Fruit fly (Drosophila melanogaster) whole organism, embryonic: Measurements from ENCODE around the gene barc.

Experiments used
- Ada2b ChIP-seq: fragments of 200-800 bp; sonication (Bioruptor generic); IDR thresholded peaks from 2 replicates; pipeline ENCODE4 v1.3.6; 2022; ENCODE audit warnings: missing biosample characterization, missing genetic modification characterization
- CG10654 ChIP-seq: fragments of 200-800 bp; sonication (Bioruptor generic); optimal IDR thresholded peaks from 2 replicates; lab custom pipeline; 2016; ENCODE audit warnings: missing biosample characterization, missing genetic modification characterization
- CG10959 ChIP-seq: fragments of 200-800 bp; sonication (Bioruptor generic); IDR thresholded peaks from 2 replicates; pipeline ENCODE4 v1.3.6; 2022; ENCODE audit warnings: missing biosample characterization, missing genetic modification characterization
- CG11398 ChIP-seq: fragments of 200-800 bp; sonication (Bioruptor generic); optimal IDR thresholded peaks from 2 replicates; lab custom pipeline; 2016; ENCODE audit warnings: missing biosample characterization, missing genetic modification characterization
- CG11456 ChIP-seq: fragments of 200-800 bp; sonication (Bioruptor generic); IDR thresholded peaks from 3 replicates; pipeline ENCODE4 v1.3.6; 2022; ENCODE audit warnings: missing biosample characterization, missing genetic modification characterization
- CG11504 ChIP-seq: fragments of 200-800 bp; sonication (Bioruptor generic); optimal IDR thresholded peaks from 3 replicates; lab custom pipeline; 2019; ENCODE audit warnings: missing biosample characterization, mild to moderate bottlenecking, missing genetic modification characterization, moderate library complexity
- CG14667 ChIP-seq: fragments of 200-800 bp; sonication (Bioruptor generic); IDR thresholded peaks from 2 replicates; pipeline ENCODE4 v1.3.6; 2022; ENCODE audit warnings: missing biosample characterization, missing genetic modification characterization
- CG17385 ChIP-seq: fragments of 200-800 bp; sonication (Bioruptor generic); optimal IDR thresholded peaks from 3 replicates; lab custom pipeline; 2018; ENCODE audit warnings: missing biosample characterization, mild to moderate bottlenecking, missing genetic modification characterization
- CG17612 ChIP-seq: fragments of 200-800 bp; sonication (Bioruptor generic); IDR thresholded peaks from 2 replicates; pipeline ENCODE4 v1.3.6; 2022; ENCODE audit warnings: missing biosample characterization, missing genetic modification characterization
- CG18262 ChIP-seq: fragments of 200-800 bp; optimal IDR thresholded peaks from 3 replicates; lab custom pipeline; 2019; ENCODE audit warnings: missing biosample characterization, mild to moderate bottlenecking, missing genetic modification characterization, moderate library complexity
- CG31365 ChIP-seq: fragments of 200-800 bp; sonication (Bioruptor generic); optimal IDR thresholded peaks from 2 replicates; lab custom pipeline; 2018; ENCODE audit warnings: missing biosample characterization, mild to moderate bottlenecking, missing genetic modification characterization
- CG33557 ChIP-seq: fragments of 200-800 bp; sonication (Bioruptor generic); optimal IDR thresholded peaks from 2 replicates; lab custom pipeline; 2019; ENCODE audit warnings: missing biosample characterization, mild to moderate bottlenecking, missing genetic modification characterization, moderate library complexity
- CG4424 ChIP-seq: fragments of 200-800 bp; sonication (Bioruptor generic); optimal IDR thresholded peaks from 3 replicates; lab custom pipeline; 2016; ENCODE audit warnings: missing biosample characterization, missing genetic modification characterization
- CG6272 ChIP-seq: fragments of 200-800 bp; sonication (Bioruptor generic); IDR thresholded peaks from 2 replicates; pipeline ENCODE4 v1.3.6; 2022; ENCODE audit warnings: missing biosample characterization, missing genetic modification characterization
- CG6654 ChIP-seq: fragments of 200-800 bp; sonication (Bioruptor generic); optimal IDR thresholded peaks from 2 replicates; lab custom pipeline; 2017; ENCODE audit warnings: missing biosample characterization, mild to moderate bottlenecking, missing genetic modification characterization
- CG7987 ChIP-seq: fragments of 200-800 bp; sonication (Bioruptor generic); optimal IDR thresholded peaks from 2 replicates; lab custom pipeline; 2018; ENCODE audit warnings: missing biosample characterization, mild to moderate bottlenecking, missing genetic modification characterization, moderate library complexity
- CG8924 ChIP-seq: fragments of 200-800 bp; optimal IDR thresholded peaks from 3 replicates; lab custom pipeline; 2019; ENCODE audit warnings: missing biosample characterization, mild to moderate bottlenecking, missing genetic modification characterization, moderate library complexity
- CG9797 ChIP-seq: fragments of 200-800 bp; sonication (Bioruptor generic); optimal IDR thresholded peaks from 3 replicates; lab custom pipeline; 2018; ENCODE audit warnings: missing biosample characterization, mild to moderate bottlenecking, missing genetic modification characterization
- CoRest ChIP-seq: fragments of 200-800 bp; sonication (Bioruptor generic); optimal IDR thresholded peaks from 3 replicates; lab custom pipeline; 2018; ENCODE audit warnings: missing biosample characterization, mild to moderate bottlenecking, missing genetic modification characterization, moderate library complexity
- Dip2 ChIP-seq: fragments of 200-800 bp; sonication (Bioruptor generic); IDR thresholded peaks from 2 replicates; pipeline ENCODE4 v1.3.6; 2022; ENCODE audit warnings: missing biosample characterization, missing genetic modification characterization
- Dll ChIP-seq: fragments of 200-800 bp; sonication (Bioruptor generic); IDR thresholded peaks from 4 replicates; pipeline ENCODE4 v1.3.6; 2022; ENCODE audit warnings: missing biosample characterization, missing genetic modification characterization; ENCODE audit not compliant: partially characterized antibody
- Doc2 ChIP-seq: fragments of 200-800 bp; sonication (Bioruptor generic); IDR thresholded peaks from 2 replicates; pipeline ENCODE4 v1.3.6; 2022; ENCODE audit warnings: missing biosample characterization, missing genetic modification characterization
- HmgZ ChIP-seq: fragments of 200-800 bp; sonication (Bioruptor generic); optimal IDR thresholded peaks from 2 replicates; lab custom pipeline; 2018; ENCODE audit warnings: missing biosample characterization, mild to moderate bottlenecking, missing genetic modification characterization
- Hr3 ChIP-seq: fragments of 200-800 bp; sonication (Bioruptor generic); optimal IDR thresholded peaks from 3 replicates; lab custom pipeline; 2016; ENCODE audit warnings: missing biosample characterization, missing genetic modification characterization
- Meics ChIP-seq: fragments of 200-800 bp; sonication (Bioruptor generic); optimal IDR thresholded peaks from 2 replicates; lab custom pipeline; 2017; ENCODE audit warnings: missing biosample characterization, mild to moderate bottlenecking, missing genetic modification characterization
- Mrtf ChIP-seq: fragments of 200-800 bp; sonication (Bioruptor generic); IDR thresholded peaks from 3 replicates; pipeline ENCODE4 v1.3.6; 2022; ENCODE audit warnings: missing biosample characterization, missing genetic modification characterization
- Optix ChIP-seq: fragments of 200-800 bp; sonication (Bioruptor generic); IDR thresholded peaks from 3 replicates; pipeline ENCODE4 v1.3.6; 2022; ENCODE audit warnings: missing biosample characterization, missing genetic modification characterization
- Pdp1 ChIP-seq, 2 experiments: fragments of 200-800 bp; sonication (Bioruptor generic); optimal IDR thresholded peaks; 3 replicates each; lab custom pipeline; 2016; ENCODE audit warnings: missing biosample characterization in 2 of 2, missing genetic modification characterization in 2 of 2, mild to moderate bottlenecking in 1 of 2, moderate library complexity in 1 of 2
- Spps ChIP-seq: fragments of 200-800 bp; sonication (Bioruptor generic); optimal IDR thresholded peaks from 2 replicates; lab custom pipeline; 2018; ENCODE audit warnings: missing biosample characterization, mild to moderate bottlenecking, missing genetic modification characterization
- TFAM ChIP-seq: fragments of 200-800 bp; sonication (Bioruptor generic); optimal IDR thresholded peaks from 2 replicates; lab custom pipeline; 2017; ENCODE audit warnings: missing biosample characterization, missing genetic modification characterization, inconsistent platforms
- Xbp1 ChIP-seq: fragments of 200-800 bp; sonication (Bioruptor generic); optimal IDR thresholded peaks from 3 replicates; lab custom pipeline; 2016; ENCODE audit warnings: missing biosample characterization, mild to moderate bottlenecking, missing genetic modification characterization
- ac ChIP-seq: fragments of 200-800 bp; sonication (Bioruptor generic); optimal IDR thresholded peaks from 3 replicates; lab custom pipeline; 2017; ENCODE audit warnings: missing biosample characterization, mild to moderate bottlenecking, missing genetic modification characterization
- ase ChIP-seq: fragments of 200-800 bp; sonication (Bioruptor generic); IDR thresholded peaks from 3 replicates; pipeline ENCODE4 v1.3.6; 2022; ENCODE audit warnings: missing biosample characterization, missing genetic modification characterization
- crc ChIP-seq: fragments of 200-800 bp; sonication (Bioruptor generic); optimal IDR thresholded peaks from 2 replicates; lab custom pipeline; 2016; ENCODE audit warnings: missing biosample characterization, missing genetic modification characterization
- da ChIP-seq: fragments of 200-800 bp; sonication (Bioruptor generic); optimal IDR thresholded peaks from 2 replicates; lab custom pipeline; 2016; ENCODE audit warnings: missing biosample characterization, missing genetic modification characterization
- fu2 ChIP-seq: fragments of 200-800 bp; sonication (Bioruptor generic); optimal IDR thresholded peaks from 2 replicates; lab custom pipeline; 2016; ENCODE audit warnings: missing biosample characterization, missing genetic modification characterization
- gcm2 ChIP-seq: fragments of 200-800 bp; sonication (Bioruptor generic); optimal IDR thresholded peaks from 2 replicates; lab custom pipeline; 2016; ENCODE audit warnings: missing biosample characterization, missing genetic modification characterization
- ken ChIP-seq: fragments of 200-800 bp; sonication (Bioruptor generic); IDR thresholded peaks from 3 replicates; pipeline ENCODE4 v1.3.6; 2022; ENCODE audit warnings: missing biosample characterization, missing genetic modification characterization
- lola ChIP-seq, 3 experiments: fragments of >200 bp in 2 of 3; fragments of 200-800 bp in 1 of 3; sonication (Bioruptor generic) in 1 of 3; optimal IDR thresholded peaks; 2 replicates each; lab custom pipeline; 2017 to 2019; ENCODE audit warnings: missing biosample characterization in 3 of 3, missing genetic modification characterization in 3 of 3, mild to moderate bottlenecking in 1 of 3, moderate library complexity in 1 of 3
- maf-S ChIP-seq: fragments of 200-800 bp; sonication (Bioruptor generic); optimal IDR thresholded peaks from 2 replicates; lab custom pipeline; 2016; ENCODE audit warnings: missing biosample characterization, missing genetic modification characterization
- nerfin-2 ChIP-seq: fragments of 200-800 bp; sonication (Bioruptor generic); IDR thresholded peaks from 2 replicates; pipeline ENCODE4 v1.3.6; 2022; ENCODE audit warnings: missing biosample characterization, missing genetic modification characterization; ENCODE audit not compliant: partially characterized antibody
- nom ChIP-seq: fragments of 200-800 bp; sonication (Bioruptor generic); optimal IDR thresholded peaks from 2 replicates; lab custom pipeline; 2017; ENCODE audit warnings: missing biosample characterization, missing genetic modification characterization, mild to moderate bottlenecking, moderate library complexity, missing genetic modification reagents
- org-1 ChIP-seq: fragments of 200-800 bp; sonication (Bioruptor generic); optimal IDR thresholded peaks from 2 replicates; lab custom pipeline; 2017; ENCODE audit warnings: missing biosample characterization, missing genetic modification characterization
- pum ChIP-seq: fragments of 200-800 bp; sonication (Bioruptor generic); optimal IDR thresholded peaks from 2 replicates; lab custom pipeline; 2016; ENCODE audit warnings: missing biosample characterization, missing genetic modification characterization
- repo ChIP-seq: fragments of 200-800 bp; sonication (Bioruptor generic); optimal IDR thresholded peaks from 2 replicates; lab custom pipeline; 2016; ENCODE audit warnings: missing biosample characterization, missing genetic modification characterization
- rib ChIP-seq: fragments of 200-800 bp; sonication (Bioruptor generic); IDR thresholded peaks from 2 replicates; pipeline ENCODE4 v1.3.6; 2022; ENCODE audit warnings: missing biosample characterization, missing genetic modification characterization
- sens ChIP-seq: fragments of 200-800 bp; sonication (Bioruptor generic); peaks from one replicate; lab custom pipeline; 2016; ENCODE audit warnings: missing biosample characterization, missing genetic modification characterization
- sim ChIP-seq: fragments of 200-800 bp; sonication (Bioruptor generic); IDR thresholded peaks from 2 replicates; pipeline ENCODE4 v1.3.6; 2022; ENCODE audit warnings: missing biosample characterization, missing genetic modification characterization
- slp2 ChIP-seq: fragments of 200-800 bp; sonication (Bioruptor generic); optimal IDR thresholded peaks from 2 replicates; lab custom pipeline; 2016; ENCODE audit warnings: missing biosample characterization, missing genetic modification characterization
- sob ChIP-seq: fragments of 200-800 bp; sonication (Bioruptor generic); IDR thresholded peaks from 2 replicates; pipeline ENCODE4 v1.3.6; 2022; ENCODE audit warnings: missing biosample characterization, missing genetic modification characterization
- sug ChIP-seq: fragments of 200-800 bp; optimal IDR thresholded peaks from 2 replicates; lab custom pipeline; 2019; ENCODE audit warnings: missing biosample characterization, mild to moderate bottlenecking, missing genetic modification characterization, moderate library complexity
- trem ChIP-seq: fragments of 200-800 bp; optimal IDR thresholded peaks from 3 replicates; lab custom pipeline; 2019; ENCODE audit warnings: missing biosample characterization, mild to moderate bottlenecking, missing genetic modification characterization, moderate library complexity

barc gene

DNA sequence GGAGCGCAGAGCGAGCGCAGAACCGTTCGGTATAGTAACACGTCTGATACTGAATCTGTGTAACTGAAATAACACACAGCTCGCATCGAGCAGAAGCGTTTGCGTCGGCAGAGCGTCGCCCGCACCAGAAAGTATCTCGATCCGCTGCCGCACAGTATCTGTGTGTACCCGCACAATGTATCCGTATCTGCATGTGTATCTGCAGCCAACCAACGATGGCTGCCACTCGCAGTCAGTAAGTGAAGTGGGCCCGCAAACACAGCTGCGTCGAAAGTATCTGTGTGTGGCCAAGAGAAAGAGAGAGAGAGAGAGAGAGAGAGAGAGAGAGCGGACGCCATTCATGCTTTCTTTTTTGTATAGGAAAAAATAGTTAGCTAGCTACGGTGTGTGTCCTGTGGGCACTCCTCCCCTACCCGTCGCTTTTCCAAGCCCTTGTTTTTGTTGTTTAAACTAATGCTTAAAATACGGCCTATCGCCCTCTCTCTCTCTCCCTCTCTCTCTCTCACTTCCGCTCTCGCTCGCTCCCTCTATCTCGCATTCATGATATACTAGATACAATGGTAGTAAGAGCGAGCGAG is 43.6 kb upstream of the barc start, which contains the start of gene croc (continued):
- TF ChIP-seq sug (tag; lab: Kevin White, UChicago) = no peak
- no peak for TF ChIP-seq CG17612 (GFP tag; lab: Robert Waterston, UW)
- TF ChIP-seq nom = no peak
- peak; percentile 42 for TF ChIP-seq CG11398
- TF ChIP-seq CG17385 (GFP tag; lab: Kevin White, UChicago) = peak; percentile 5
- TF ChIP-seq sim (GFP tag; lab: Robert Waterston, UW) = no peak
- peak; percentile 65 for TF ChIP-seq sens
- TF ChIP-seq CG10959 (GFP tag; lab: Robert Waterston, UW) = no peak
- no peak for TF ChIP-seq Dip2 (GFP tag; lab: Robert Waterston, UW)
- TF ChIP-seq Xbp1 (GFP tag; lab: Kevin White, UChicago) = no peak
- TF ChIP-seq CG11504 (tag; lab: Kevin White, UChicago) = no peak
- TF ChIP-seq repo = no peak
- no peak for TF ChIP-seq CG18262 (tag; lab: Kevin White, UChicago)
- TF ChIP-seq trem (tag; lab: Kevin White, UChicago) = no peak
- TF ChIP-seq Dll (GFP tag; lab: Robert Waterston, UW) = no peak
- TF ChIP-seq Hr3 = no peak
- no peak for TF ChIP-seq CG33557 (GFP tag; lab: Kevin White, UChicago)
- no peak for TF ChIP-seq gcm2 (GFP tag; lab: Kevin White, UChicago)
- no peak for TF ChIP-seq rib (GFP tag; lab: Robert Waterston, UW)
- no peak for TF ChIP-seq Optix
- no peak for TF ChIP-seq CG10654 (GFP tag; lab: Kevin White, UChicago)
- no peak for TF ChIP-seq Ada2b (GFP tag; lab: Robert Waterston, UW)
- TF ChIP-seq Meics (GFP tag; lab: Kevin White, UChicago) = no peak
- TF ChIP-seq HmgZ (tag; lab: Kevin White, UChicago) = no peak
- TF ChIP-seq CG9797 = no peak
- TF ChIP-seq CG11456 (GFP tag; lab: Robert Waterston, UW) = no peak
- TF ChIP-seq sob = no peak
- TF ChIP-seq CG8924 (tag; lab: Kevin White, UChicago) = no peak
- no peak for TF ChIP-seq Pdp1 (GFP tag; optimal IDR thresholded peaks at IDR 0.05; lab: Kevin White, UChicago)
- no peak for TF ChIP-seq Mrtf (GFP tag; lab: Robert Waterston, UW)
- no peak for TF ChIP-seq maf-S
- TF ChIP-seq CG6654 (GFP tag; lab: Kevin White, UChicago) = no peak
- no peak for TF ChIP-seq pum
- TF ChIP-seq CG7987 (GFP tag; lab: Kevin White, UChicago) = no peak
- TF ChIP-seq CG31365 (tag; lab: Kevin White, UChicago) = no peak
- TF ChIP-seq fu2 (GFP tag; lab: Kevin White, UChicago) = no peak
- no peak for TF ChIP-seq slp2 (GFP tag; lab: Kevin White, UChicago)
- no peak for TF ChIP-seq ac (GFP tag; lab: Kevin White, UChicago)
- no peak for TF ChIP-seq crc
- TF ChIP-seq org-1 = no peak
- TF ChIP-seq CG4424 (GFP tag; lab: Kevin White, UChicago) = no peak
- no peak for TF ChIP-seq nerfin-2 (GFP tag; lab: Robert Waterston, UW)
- TF ChIP-seq CG14667 = no peak
- TF ChIP-seq TFAM (GFP tag; lab: Kevin White, UChicago) = no peak
- peak in 1 of 3 experiments; percentile 54 for TF ChIP-seq lola (GFP tag; optimal IDR thresholded peaks at IDR 0.05; lab: Kevin White, UChicago)
- no peak for TF ChIP-seq ken (GFP tag; lab: Robert Waterston, UW)
- TF ChIP-seq Spps (tag; lab: Kevin White, UChicago) = no peak
- TF ChIP-seq Doc2 (GFP tag; lab: Robert Waterston, UW) = no peak
- TF ChIP-seq CoRest (tag; lab: Kevin White, UChicago) = peak; percentile 61
- TF ChIP-seq ase (GFP tag; lab: Robert Waterston, UW) = no peak
- TF ChIP-seq da (GFP tag; lab: Kevin White, UChicago) = peak; percentile 63
- no peak for TF ChIP-seq CG6272 (GFP tag; lab: Robert Waterston, UW)
